Worm (Caenorhabditis elegans): ENCODE results near the gene sre-19.

DNA sequence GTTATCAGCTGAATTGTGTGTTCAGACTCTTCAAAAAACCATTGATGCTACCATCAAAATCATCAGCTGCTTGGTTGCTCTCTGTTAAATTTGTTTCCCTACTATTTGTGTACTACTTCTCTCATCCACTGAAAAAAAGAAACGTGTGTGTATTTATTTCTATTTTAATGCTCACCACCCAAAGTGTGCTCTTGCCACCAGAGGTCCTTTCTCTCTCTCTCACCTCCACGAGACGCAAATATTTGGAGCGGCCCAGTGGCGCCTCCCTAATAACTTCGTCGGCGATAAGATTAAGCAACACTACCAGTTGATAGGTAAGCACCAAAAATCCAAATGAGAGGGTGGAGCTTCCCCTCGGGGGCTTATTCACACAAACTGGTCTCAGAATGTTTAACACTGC is 37.9 kb downstream of the sre-19 start:
- no peak for TF ChIP-seq ama-1 (optimal IDR thresholded peaks at IDR 0.05)
- no peak for TF ChIP-seq unc-130 (tag; optimal IDR thresholded peaks at IDR 0.05)
- TF ChIP-seq unc-62 (GFP tag; optimal IDR thresholded peaks at IDR 0.05) = no peak
- TF ChIP-seq lsy-2 (tag; optimal IDR thresholded peaks at IDR 0.05) = peak in 1 of 2 experiments; percentile 27
- no peak for TF ChIP-seq unc-86 (tag; optimal IDR thresholded peaks at IDR 0.05)
- peak; percentile 26 for TF ChIP-seq nhr-77 (tag; optimal IDR thresholded peaks at IDR 0.05)
- TF ChIP-seq efl-1 (optimal IDR thresholded peaks at IDR 0.05) = no peak
- peak in 1 of 2 experiments; percentile 19 for TF ChIP-seq efl-1 (GFP tag; optimal IDR thresholded peaks at IDR 0.05 in 1 of 2)

Data from whole organism, L1 larva.